Worm (Caenorhabditis elegans): ENCODE measurements around the gene K04C2.8.

DNA sequence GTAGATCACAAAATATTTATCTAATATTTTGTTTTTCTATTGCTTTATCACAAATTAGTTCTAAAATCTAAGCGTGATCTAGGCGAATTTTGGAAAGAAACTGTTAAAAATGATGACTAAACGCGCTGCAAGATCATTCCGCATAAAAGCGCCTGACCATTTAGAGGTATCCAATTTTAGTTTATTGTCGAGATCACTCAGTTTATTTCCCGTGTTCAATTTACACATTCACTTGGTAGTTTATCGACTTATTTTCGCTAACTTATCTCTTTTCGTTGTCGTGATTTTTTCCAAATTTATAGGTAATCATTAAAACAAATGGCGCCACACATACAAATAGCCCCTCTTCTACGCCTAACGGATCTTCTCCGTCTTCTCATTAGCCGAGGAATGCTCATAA, 36.3 kb downstream of the K04C2.8 start, which contains the start of gene T07E3.2:
- TF ChIP-seq nhr-77 (tag; optimal IDR thresholded peaks at IDR 0.05) (no peak), elt-3 (tag; optimal IDR thresholded peaks at IDR 0.05) (no peak), lin-13 (GFP tag; optimal IDR thresholded peaks at IDR 0.05) (no peak), ztf-4 (tag; optimal IDR thresholded peaks at IDR 0.05) (no peak), mdl-1 (tag; optimal IDR thresholded peaks at IDR 0.05) (no peak), R02D3.7 (tag; optimal IDR thresholded peaks at IDR 0.05) (no peak), unc-55 (GFP tag; optimal IDR thresholded peaks at IDR 0.05) (no peak)
